Fruit fly (Drosophila melanogaster) whole organism, wandering third instar larva: Measurements from ENCODE around the gene RhoGAP92B.

ENCODE experiments used
- CrebA ChIP-seq: fragments of 200-800 bp; sonication (Bioruptor generic); optimal IDR thresholded peaks from 2 replicates; lab custom pipeline; 2016; ENCODE audit warnings: missing biosample characterization, mild to moderate bottlenecking, missing genetic modification characterization, borderline replicate concordance
- ey ChIP-seq: fragments of 200-800 bp; sonication (Bioruptor generic); optimal IDR thresholded peaks from 2 replicates; lab custom pipeline; 2016; ENCODE audit warnings: missing biosample characterization, missing genetic modification characterization
- usp ChIP-seq: fragments of >200 bp; optimal IDR thresholded peaks from 2 replicates; lab custom pipeline; 2017; ENCODE audit warnings: missing biosample characterization, missing genetic modification characterization

dm6 chr3R:19858944-19859343 lies 46.0 kb upstream of the RhoGAP92B start:
- TF ChIP-seq CrebA (GFP tag; lab: Kevin White, UChicago) (no peak), usp (no peak), ey (no peak)
